Worm (Caenorhabditis elegans) whole organism, midembryonic: ENCODE measurements around the gene tsen-2.

ENCODE experiments used
- klf-2 ChIP-seq: fragments of 200-800 bp; sonication (Bioruptor generic); conservative IDR thresholded peaks from 2 replicates; pipeline ENCODE4 v1.3.6; 2022; ENCODE audit warnings: missing genetic modification reagents, missing genetic modification characterization, missing compliant biosample characterization
- ref-1 ChIP-seq: fragments of 200-800 bp; sonication (Bioruptor generic); conservative IDR thresholded peaks from 2 replicates; pipeline ENCODE4 v1.3.6; 2022; ENCODE audit warnings: missing genetic modification reagents, missing genetic modification characterization, missing compliant biosample characterization
- ztf-23 ChIP-seq: fragments of 200-800 bp; sonication (Bioruptor generic); IDR thresholded peaks from 2 replicates; pipeline ENCODE4 v1.3.6; 2022; ENCODE audit warnings: missing genetic modification reagents, missing genetic modification characterization, missing compliant biosample characterization
- ztf-29 ChIP-seq: fragments of 200-800 bp; sonication (Bioruptor generic); IDR thresholded peaks from 2 replicates; pipeline ENCODE4 v1.3.6; 2022; ENCODE audit warnings: missing genetic modification reagents, missing genetic modification characterization, missing compliant biosample characterization

- no peak for TF ChIP-seq ref-1
- TF ChIP-seq ztf-23 (GFP tag; lab: Robert Waterston, UW) = no peak
- TF ChIP-seq ztf-29 (GFP tag; lab: Robert Waterston, UW) = no peak
- TF ChIP-seq klf-2 (GFP tag; lab: Robert Waterston, UW) = no peak
Observed at ce11 chrIII:11930899-11931298, 32.8 kb upstream of the tsen-2 start.
